Fruit fly (Drosophila melanogaster) Kc167 (cell line): Measurements from ENCODE around the gene mRpS11.

Experiments
- Sin3A ChIP-seq: fragments of >200 bp; optimal IDR thresholded peaks from 2 replicates; lab custom pipeline; 2018; ENCODE audit warnings: missing external identifiers
- insv ChIP-seq: fragments of >200 bp; optimal IDR thresholded peaks from 3 replicates; lab custom pipeline; 2018; ENCODE audit warnings: missing external identifiers
- psq ChIP-seq: fragments of >200 bp; optimal IDR thresholded peaks from 2 replicates; lab custom pipeline; 2017; ENCODE audit warnings: missing external identifiers
- ttk ChIP-seq: sonication (Bioruptor generic); optimal IDR thresholded peaks from 2 replicates; lab custom pipeline; 2017; ENCODE audit warnings: missing external identifiers

DNA sequence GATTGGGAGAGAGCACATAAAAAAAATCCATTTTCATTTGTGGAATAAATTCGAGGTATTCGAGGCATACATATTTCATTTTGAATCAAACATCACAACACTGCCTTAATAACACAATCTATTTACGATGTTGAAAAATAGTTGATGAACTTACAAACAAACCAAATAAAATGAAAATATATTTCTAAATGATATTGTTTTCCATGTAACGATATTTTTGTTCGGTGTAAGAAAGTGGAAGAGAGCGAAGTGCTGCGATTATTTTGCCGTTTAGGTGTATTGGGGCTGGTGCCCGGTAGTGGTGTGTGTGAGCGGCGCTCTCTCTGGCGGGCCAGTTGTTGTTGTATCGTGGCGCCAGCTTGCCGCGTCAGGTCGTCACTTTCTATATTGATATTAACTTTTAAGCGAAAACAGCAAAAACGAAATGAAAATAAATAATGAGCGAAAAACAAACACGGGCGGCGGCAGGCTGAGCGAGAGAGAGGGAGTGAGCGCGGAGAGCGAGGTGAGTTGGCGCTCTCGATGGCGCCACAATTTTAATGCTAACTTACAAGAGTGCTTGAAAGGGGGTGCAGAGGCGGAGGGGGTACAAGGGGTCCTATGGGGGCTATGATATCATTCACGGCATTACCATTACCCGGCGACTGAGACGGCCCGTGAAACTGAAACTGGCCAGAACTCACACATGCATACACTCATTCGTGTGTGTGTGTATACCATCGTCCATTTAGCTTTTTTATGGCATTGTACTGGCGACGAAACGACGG, 7.3 kb upstream of the mRpS11 start:
- TF ChIP-seq psq (no peak), ttk (lab: Kevin White, UChicago) (no peak), insv (no peak), Sin3A (no peak)
